3 worm cellular contexts compared by ENCODE assay signal in the genomic region with DNA sequence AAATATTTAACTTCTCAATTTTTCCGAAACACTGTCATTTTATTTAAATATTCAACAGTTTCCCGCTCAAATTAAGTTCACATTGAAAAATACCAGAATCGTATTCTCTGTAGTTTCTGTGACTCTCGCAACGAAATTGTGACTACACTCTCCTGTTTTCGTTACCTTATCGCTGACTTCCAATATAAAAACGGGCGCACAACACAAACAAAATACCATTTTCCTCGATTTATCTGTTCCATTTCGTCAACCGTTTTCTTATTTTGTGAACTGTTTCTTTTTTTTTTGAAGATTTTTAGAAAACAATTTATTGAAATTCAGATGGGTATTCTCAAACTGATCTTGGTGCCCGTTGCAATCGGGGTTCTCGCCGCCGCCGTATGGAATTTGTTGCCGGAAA.
TF ChIP-seq lines count a peak whose summit lies in the region.

TSS of gene W01A11.1 (plus strand) at position 322 of the 400 bp plus-strand sequence.

TF ChIP-seq in whole organism, L3 larva, 47 proteins besides CTCF, POLR2A, EP300 and RAD21:
- TF ChIP-seq elt-2 (tag; optimal IDR thresholded peaks at IDR 0.05; lab: Kevin White, UChicago) (peak; percentile 37), ama-1 (optimal IDR thresholded peaks at IDR 0.05; lab: Kevin White, UChicago) (no peak), fkh-10 (GFP tag; optimal IDR thresholded peaks at IDR 0.05; lab: Kevin White, UChicago) (no peak), pqm-1 (tag; optimal IDR thresholded peaks at IDR 0.05; lab: Kevin White, UChicago) (no peak)
TF ChIP-seq in whole organism, L3 larva: peak in this region for 1.

TF ChIP-seq in whole organism, L4 larva, 104 proteins besides CTCF, POLR2A, EP300 and RAD21:
- TF ChIP-seq nhr-28 (tag; optimal IDR thresholded peaks at IDR 0.05; lab: Kevin White, UChicago) (peak; percentile 97), nhr-77 (tag; optimal IDR thresholded peaks at IDR 0.05; lab: Kevin White, UChicago) (peak; percentile 96), dmd-8 (GFP tag; IDR thresholded peaks at IDR 0.05; lab: Robert Waterston, UW) (no peak), pqm-1 (tag; optimal IDR thresholded peaks at IDR 0.05; lab: Kevin White, UChicago) (peak; percentile 37), Y75B8A.6 (GFP tag; IDR thresholded peaks at IDR 0.05; lab: Robert Waterston, UW) (no peak), daf-16 (GFP tag; optimal IDR thresholded peaks at IDR 0.05; lab: Kevin White, UChicago) (no peak), daf-16 (tag; optimal IDR thresholded peaks at IDR 0.05; lab: Kevin White, UChicago) (peak; percentile 71), snpc-1.2 (GFP tag; IDR thresholded peaks at IDR 0.05; lab: Robert Waterston, UW) (no peak)

TF ChIP-seq in whole organism, young adult, 124 proteins besides CTCF, POLR2A, EP300 and RAD21:
- TF ChIP-seq cebp-2 (GFP tag; IDR thresholded peaks at IDR 0.05; lab: Robert Waterston, UW) (no peak), Y53G8AR.9 (GFP tag; conservative IDR thresholded peaks at IDR 0.05; lab: Robert Waterston, UW) (no peak), nfya-1 (tag; optimal IDR thresholded peaks at IDR 0.05; lab: Kevin White, UChicago; ENCODE audit: borderline replicate concordance, insufficient read depth) (no peak), F23B12.7 (tag; optimal IDR thresholded peaks at IDR 0.05; lab: Kevin White, UChicago; ENCODE audit: insufficient read depth) (no peak), gei-17 (GFP tag; optimal IDR thresholded peaks at IDR 0.05; lab: Kevin White, UChicago) (no peak), unc-62 (GFP tag; optimal IDR thresholded peaks at IDR 0.05; lab: Kevin White, UChicago) (no peak), nhr-80 (tag; optimal IDR thresholded peaks at IDR 0.05; lab: Kevin White, UChicago) (peak; percentile 23), F55B11.4 (tag; optimal IDR thresholded peaks at IDR 0.05; lab: Kevin White, UChicago; ENCODE audit: borderline replicate concordance, insufficient read depth) (no peak)
